Worm (Caenorhabditis elegans): ENCODE results near the gene R03H10.2.

ce11 chrII:4183979-4184378 lies 28.4 kb downstream of the R03H10.2 start:
- TF ChIP-seq ets-7 (tag; optimal IDR thresholded peaks at IDR 0.05): no peak
- TF ChIP-seq B0310.2 (tag; optimal IDR thresholded peaks at IDR 0.05): no peak
- no peak for TF ChIP-seq flt-1 (GFP tag; IDR thresholded peaks at IDR 0.05)
- TF ChIP-seq ama-1 (optimal IDR thresholded peaks at IDR 0.05): no peak
- no peak for TF ChIP-seq hmbx-1 (tag; optimal IDR thresholded peaks at IDR 0.05)
- TF ChIP-seq pes-1 (GFP tag; IDR thresholded peaks at IDR 0.05): no peak
- no peak for TF ChIP-seq tbx-37 (GFP tag; conservative IDR thresholded peaks at IDR 0.05)
- no peak for TF ChIP-seq hmg-4 (GFP tag; optimal IDR thresholded peaks at IDR 0.05)
- TF ChIP-seq tra-4 (tag; optimal IDR thresholded peaks at IDR 0.05): no peak
- no peak for TF ChIP-seq ceh-36 (tag; optimal IDR thresholded peaks at IDR 0.05)
- no peak for TF ChIP-seq tbx-11 (GFP tag; IDR thresholded peaks at IDR 0.05)
- no peak for TF ChIP-seq hnd-1 (tag; optimal IDR thresholded peaks at IDR 0.05)
- TF ChIP-seq aly-1 (tag; optimal IDR thresholded peaks at IDR 0.05): no peak
